Fruit fly (Drosophila melanogaster) whole organism, embryonic: ENCODE results near the gene CG7164.

Experiments used
- Aef1 ChIP-seq: fragments of 200-800 bp; sonication (Bioruptor generic); IDR thresholded peaks from 3 replicates; pipeline ENCODE4 v1.3.6; 2022; ENCODE audit warnings: missing biosample characterization, missing genetic modification characterization
- Atf-2 ChIP-seq: fragments of 200-800 bp; sonication (Bioruptor generic); optimal IDR thresholded peaks from 2 replicates; lab custom pipeline; 2016; ENCODE audit warnings: missing biosample characterization, missing genetic modification characterization
- B-H1 ChIP-seq: fragments of 200-800 bp; sonication (Bioruptor generic); IDR thresholded peaks from 3 replicates; pipeline ENCODE4 v1.3.6; 2022; ENCODE audit warnings: missing biosample characterization, missing genetic modification characterization
- CG10147 ChIP-seq: fragments of 200-800 bp; sonication (Bioruptor generic); optimal IDR thresholded peaks from 2 replicates; lab custom pipeline; 2019; ENCODE audit warnings: missing biosample characterization, mild to moderate bottlenecking, missing genetic modification characterization, moderate library complexity
- CG1024 ChIP-seq: fragments of 200-800 bp; sonication (Bioruptor generic); IDR thresholded peaks from 2 replicates; pipeline ENCODE4 v1.3.6; 2022; ENCODE audit warnings: missing biosample characterization, missing genetic modification characterization
- CG10321 ChIP-seq: fragments of 200-800 bp; sonication (Bioruptor generic); IDR thresholded peaks from 2 replicates; pipeline ENCODE4 v1.3.6; 2022; ENCODE audit warnings: missing biosample characterization, missing genetic modification characterization
- CG11247 ChIP-seq: fragments of 200-800 bp; sonication (Bioruptor generic); IDR thresholded peaks from 2 replicates; pipeline ENCODE4 v1.3.6; 2022; ENCODE audit warnings: missing biosample characterization, missing genetic modification characterization
- CG11456 ChIP-seq: fragments of 200-800 bp; sonication (Bioruptor generic); IDR thresholded peaks from 3 replicates; pipeline ENCODE4 v1.3.6; 2022; ENCODE audit warnings: missing biosample characterization, missing genetic modification characterization
- CG12155 ChIP-seq: fragments of 200-800 bp; sonication (Bioruptor generic); optimal IDR thresholded peaks from 3 replicates; lab custom pipeline; 2016; ENCODE audit warnings: missing biosample characterization, missing genetic modification characterization
- CG14965 ChIP-seq: fragments of 200-800 bp; sonication (Bioruptor generic); optimal IDR thresholded peaks from 2 replicates; lab custom pipeline; 2016; ENCODE audit warnings: missing biosample characterization, missing genetic modification characterization, borderline replicate concordance
- CG15696 ChIP-seq: fragments of 200-800 bp; sonication (Bioruptor generic); optimal IDR thresholded peaks from 2 replicates; lab custom pipeline; 2019; ENCODE audit warnings: missing biosample characterization, mild to moderate bottlenecking, missing genetic modification characterization, moderate library complexity
- CG1792 ChIP-seq: fragments of 200-800 bp; sonication (Bioruptor generic); optimal IDR thresholded peaks from 2 replicates; lab custom pipeline; 2016; ENCODE audit warnings: missing biosample characterization, missing genetic modification characterization
- CG30403 ChIP-seq: fragments of 200-800 bp; sonication (Bioruptor generic); optimal IDR thresholded peaks from 3 replicates; lab custom pipeline; 2016; ENCODE audit warnings: missing biosample characterization, missing genetic modification characterization
- CG33557 ChIP-seq: fragments of 200-800 bp; sonication (Bioruptor generic); optimal IDR thresholded peaks from 2 replicates; lab custom pipeline; 2019; ENCODE audit warnings: missing biosample characterization, mild to moderate bottlenecking, missing genetic modification characterization, moderate library complexity
- CG3847 ChIP-seq: fragments of 200-800 bp; sonication (Bioruptor generic); IDR thresholded peaks from 2 replicates; pipeline ENCODE4 v1.3.6; 2022; ENCODE audit warnings: missing biosample characterization, missing genetic modification characterization
- CG4404 ChIP-seq: fragments of 200-800 bp; sonication (Bioruptor generic); IDR thresholded peaks from 2 replicates; pipeline ENCODE4 v1.3.6; 2022; ENCODE audit warnings: missing biosample characterization, missing genetic modification characterization
- CG6272 ChIP-seq: fragments of 200-800 bp; sonication (Bioruptor generic); IDR thresholded peaks from 2 replicates; pipeline ENCODE4 v1.3.6; 2022; ENCODE audit warnings: missing biosample characterization, missing genetic modification characterization
- CG7556 ChIP-seq: fragments of 200-800 bp; sonication (Bioruptor generic); optimal IDR thresholded peaks from 2 replicates; lab custom pipeline; 2017; ENCODE audit warnings: missing biosample characterization, mild to moderate bottlenecking, missing genetic modification characterization
- CG7987 ChIP-seq: fragments of 200-800 bp; sonication (Bioruptor generic); optimal IDR thresholded peaks from 2 replicates; lab custom pipeline; 2018; ENCODE audit warnings: missing biosample characterization, mild to moderate bottlenecking, missing genetic modification characterization, moderate library complexity
- CG8281 ChIP-seq: fragments of 200-800 bp; sonication (Bioruptor generic); optimal IDR thresholded peaks from 2 replicates; lab custom pipeline; 2018; ENCODE audit warnings: missing biosample characterization, mild to moderate bottlenecking, missing genetic modification characterization, moderate library complexity
- CG8765 ChIP-seq: fragments of 200-800 bp; sonication (Bioruptor generic); IDR thresholded peaks from 2 replicates; pipeline ENCODE4 v1.3.6; 2022; ENCODE audit warnings: missing biosample characterization, missing genetic modification characterization
- CG9215 ChIP-seq: fragments of 200-800 bp; sonication (Bioruptor generic); IDR thresholded peaks from 2 replicates; pipeline ENCODE4 v1.3.6; 2022; ENCODE audit warnings: missing biosample characterization, missing genetic modification characterization
- CG9727 ChIP-seq: fragments of 200-800 bp; sonication (Bioruptor generic); optimal IDR thresholded peaks from 3 replicates; lab custom pipeline; 2017; ENCODE audit warnings: missing biosample characterization, mild to moderate bottlenecking, missing genetic modification characterization
- Dad ChIP-seq: fragments of 200-800 bp; sonication (Bioruptor generic); optimal IDR thresholded peaks from 3 replicates; lab custom pipeline; 2016; ENCODE audit warnings: missing biosample characterization, missing genetic modification characterization
- Deaf1 ChIP-seq: fragments of 200-800 bp; optimal IDR thresholded peaks from 3 replicates; lab custom pipeline; 2019; ENCODE audit warnings: missing biosample characterization, mild to moderate bottlenecking, missing genetic modification characterization, moderate library complexity
- Hmx ChIP-seq: fragments of 200-800 bp; sonication (Bioruptor generic); optimal IDR thresholded peaks from 2 replicates; lab custom pipeline; 2016; ENCODE audit warnings: missing biosample characterization, missing genetic modification characterization
- Med ChIP-seq: fragments of 200-800 bp; sonication (Bioruptor generic); peaks from one replicate; lab custom pipeline; 2016; ENCODE audit warnings: missing biosample characterization, missing genetic modification characterization, mild to moderate bottlenecking, inconsistent platforms, moderate library complexity
- NK7.1 ChIP-seq: fragments of 200-800 bp; sonication (Bioruptor generic); optimal IDR thresholded peaks from 3 replicates; lab custom pipeline; 2016; ENCODE audit warnings: missing biosample characterization, missing genetic modification characterization
- Opbp ChIP-seq: fragments of 200-800 bp; sonication (Bioruptor generic); IDR thresholded peaks from 3 replicates; pipeline ENCODE4 v1.3.6; 2022; ENCODE audit warnings: missing biosample characterization, missing genetic modification characterization; ENCODE audit not compliant: partially characterized antibody
- Stat92E ChIP-seq, 3 experiments: fragments of >200 bp in 2 of 3; fragments of 200-800 bp in 1 of 3; sonication (Bioruptor generic) in 1 of 3; optimal IDR thresholded peaks; 2 replicates each; lab custom pipeline; 2017 to 2019; ENCODE audit warnings: missing biosample characterization in 3 of 3, missing genetic modification characterization in 3 of 3, mild to moderate bottlenecking in 1 of 3, moderate library complexity in 1 of 3
- ase ChIP-seq: fragments of 200-800 bp; sonication (Bioruptor generic); IDR thresholded peaks from 3 replicates; pipeline ENCODE4 v1.3.6; 2022; ENCODE audit warnings: missing biosample characterization, missing genetic modification characterization
- bbx ChIP-seq: fragments of 200-800 bp; sonication (Bioruptor generic); IDR thresholded peaks from 2 replicates; pipeline ENCODE4 v1.3.6; 2022; ENCODE audit warnings: missing biosample characterization, missing genetic modification characterization; ENCODE audit not compliant: partially characterized antibody
- chif ChIP-seq, 2 experiments: fragments of 200-800 bp; sonication (Bioruptor generic); optimal IDR thresholded peaks; 3 replicates each; lab custom pipeline; 2016; ENCODE audit warnings: missing biosample characterization in 2 of 2, missing genetic modification characterization in 2 of 2
- crp ChIP-seq, 2 experiments: fragments of 200-800 bp; sonication (Bioruptor generic); optimal IDR thresholded peaks; 2 replicates in 1 of 2; 3 replicates in 1 of 2; lab custom pipeline; 2017; ENCODE audit warnings: missing biosample characterization in 2 of 2, missing genetic modification characterization in 2 of 2, mild to moderate bottlenecking in 1 of 2, moderate library complexity in 1 of 2
- dpn ChIP-seq, 2 experiments: fragments of 200-800 bp; sonication (Bioruptor generic); optimal IDR thresholded peaks; 3 replicates each; lab custom pipeline; 2016; ENCODE audit warnings: missing biosample characterization in 2 of 2, missing genetic modification characterization in 2 of 2
- eve ChIP-seq, 2 experiments: fragments of >200 bp; optimal IDR thresholded peaks; 2 replicates each; lab custom pipeline; 2017; ENCODE audit warnings: missing biosample characterization in 2 of 2, missing genetic modification characterization in 2 of 2
- gt ChIP-seq: fragments of 200-800 bp; sonication (Bioruptor generic); IDR thresholded peaks from 2 replicates; pipeline ENCODE4 v1.3.6; 2022; ENCODE audit warnings: missing biosample characterization, missing genetic modification characterization
- h ChIP-seq: fragments of >200 bp; optimal IDR thresholded peaks from 2 replicates; lab custom pipeline; 2017
- jing ChIP-seq: fragments of 200-800 bp; sonication (Bioruptor generic); optimal IDR thresholded peaks from 2 replicates; lab custom pipeline; 2018; ENCODE audit warnings: missing biosample characterization, mild to moderate bottlenecking, missing genetic modification characterization
- kni ChIP-seq: fragments of 200-800 bp; sonication (Bioruptor generic); optimal IDR thresholded peaks from 3 replicates; lab custom pipeline; 2017; ENCODE audit warnings: mild to moderate bottlenecking, missing biosample characterization, missing genetic modification reagents, missing genetic modification characterization
- nerfin-1 ChIP-seq: fragments of 200-800 bp; sonication (Bioruptor generic); optimal IDR thresholded peaks from 3 replicates; lab custom pipeline; 2019; ENCODE audit warnings: missing biosample characterization, mild to moderate bottlenecking, missing genetic modification characterization, moderate library complexity
- onecut ChIP-seq: fragments of 200-800 bp; sonication (Bioruptor generic); IDR thresholded peaks from 2 replicates; pipeline ENCODE4 v1.3.6; 2022; ENCODE audit warnings: missing biosample characterization, missing genetic modification characterization
- p53 ChIP-seq: fragments of 200-800 bp; sonication (Bioruptor generic); optimal IDR thresholded peaks from 2 replicates; lab custom pipeline; 2016; ENCODE audit warnings: missing biosample characterization, missing genetic modification characterization
- pan ChIP-seq, 4 experiments: fragments of >200 bp in 3 of 4; fragments of 200-800 bp in 1 of 4; sonication (Bioruptor generic) in 1 of 4; optimal IDR thresholded peaks in 3 of 4; IDR thresholded peaks in 1 of 4; 2 replicates each; pipeline versions ENCODE4 v1.3.6 to Lab custom; 2017 to 2022; ENCODE audit warnings: missing biosample characterization in 2 of 4, missing genetic modification characterization in 2 of 4, mixed read lengths in 1 of 4
- peb ChIP-seq: fragments of 200-800 bp; sonication (Bioruptor generic); IDR thresholded peaks from 2 replicates; pipeline ENCODE4 v1.3.6; 2022; ENCODE audit warnings: missing biosample characterization, missing genetic modification characterization
- shn ChIP-seq: fragments of 200-800 bp; sonication (Bioruptor generic); optimal IDR thresholded peaks from 3 replicates; lab custom pipeline; 2016; ENCODE audit warnings: missing biosample characterization, missing genetic modification characterization
- sim ChIP-seq: fragments of 200-800 bp; sonication (Bioruptor generic); IDR thresholded peaks from 2 replicates; pipeline ENCODE4 v1.3.6; 2022; ENCODE audit warnings: missing biosample characterization, missing genetic modification characterization
- so ChIP-seq: fragments of 200-800 bp; sonication (Bioruptor generic); IDR thresholded peaks from 3 replicates; pipeline ENCODE4 v1.3.6; 2022; ENCODE audit warnings: missing biosample characterization, missing genetic modification characterization
- unpg ChIP-seq: fragments of 200-800 bp; sonication (Bioruptor generic); optimal IDR thresholded peaks from 3 replicates; lab custom pipeline; 2018; ENCODE audit warnings: missing biosample characterization, mild to moderate bottlenecking, missing genetic modification characterization, moderate library complexity

Gene CG7164

dm6 chr2L:7799804-7800433, 18.7 kb downstream of the CG7164 start, which contains the start of the genes Herp and r2d2 (continued):
- TF ChIP-seq Opbp (GFP tag; lab: Robert Waterston, UW), result peak; percentile 63; the same call in 1 of the 3 replicates
- peak; percentile 87 for TF ChIP-seq nerfin-1 (tag; lab: Kevin White, UChicago)
- peak; percentile 90 to 93 for TF ChIP-seq chif (GFP tag; optimal IDR thresholded peaks at IDR 0.05; lab: Kevin White, UChicago)
- TF ChIP-seq CG11456 (GFP tag; lab: Robert Waterston, UW), result peak; percentile 88
- peak; percentile 63 for TF ChIP-seq bbx (GFP tag; lab: Robert Waterston, UW)
- TF ChIP-seq Atf-2 (GFP tag; lab: Kevin White, UChicago), result peak; percentile 92
- peak; percentile 87 for TF ChIP-seq CG7556 (GFP tag; lab: Kevin White, UChicago)
- TF ChIP-seq pan (optimal IDR thresholded peaks at IDR 0.05; lab: Kevin White, UChicago), result no peak
- peak in 1 of 2 experiments; percentile 84 for TF ChIP-seq pan (GFP tag; optimal IDR thresholded peaks at IDR 0.05 in 1 of 2, IDR thresholded peaks at IDR 0.05 in 1 of 2)
- TF ChIP-seq CG11247 (GFP tag; lab: Robert Waterston, UW), result peak; percentile 86
- TF ChIP-seq CG3847 (GFP tag; lab: Robert Waterston, UW), result peak; percentile 92
- TF ChIP-seq eve (GFP tag; optimal IDR thresholded peaks at IDR 0.05; lab: Kevin White, UChicago), result peak in 1 of 2 experiments; percentile 88
- TF ChIP-seq unpg (GFP tag; lab: Kevin White, UChicago), result peak; percentile 85
- TF ChIP-seq NK7.1 (GFP tag; lab: Kevin White, UChicago), result peak; percentile 91
- TF ChIP-seq ase, result peak; percentile 73; the same call in 2 of the 3 replicates
- TF ChIP-seq onecut (GFP tag; lab: Robert Waterston, UW), result peak; percentile 86
- peak; percentile 83 for TF ChIP-seq CG8765 (GFP tag; lab: Robert Waterston, UW)
- peak; percentile 91 for TF ChIP-seq Dad (GFP tag; lab: Kevin White, UChicago)
- TF ChIP-seq CG10147 (GFP tag; lab: Kevin White, UChicago), result peak; percentile 86
- TF ChIP-seq Hmx (GFP tag; lab: Kevin White, UChicago), result peak; percentile 83
- TF ChIP-seq CG12155, result peak; percentile 87
- TF ChIP-seq CG14965 (GFP tag; lab: Kevin White, UChicago), result peak; percentile 54
- peak; percentile 90 for TF ChIP-seq CG9727
- no peak; the same call in 1 of the 2 replicates for TF ChIP-seq gt (GFP tag; lab: Robert Waterston, UW)
- TF ChIP-seq Stat92E (GFP tag; optimal IDR thresholded peaks at IDR 0.05; lab: Kevin White, UChicago), result peak in 1 of 3 experiments; percentile 66
- TF ChIP-seq dpn (GFP tag; optimal IDR thresholded peaks at IDR 0.05; lab: Kevin White, UChicago), result peak; percentile 93 to 96
- TF ChIP-seq CG4404 (GFP tag; lab: Robert Waterston, UW), result peak; percentile 90
- TF ChIP-seq CG1792, result peak; percentile 91
- TF ChIP-seq peb, result peak; percentile 88
- peak; percentile 90 for TF ChIP-seq CG9215
- TF ChIP-seq h (lab: Kevin White, UChicago), result no peak
- peak; percentile 70 for TF ChIP-seq jing (GFP tag; lab: Kevin White, UChicago)
- peak; percentile 60; the same call in 1 of the 3 replicates for TF ChIP-seq B-H1 (GFP tag; lab: Robert Waterston, UW)
- peak; percentile 84 for TF ChIP-seq CG8281 (tag; lab: Kevin White, UChicago)
- peak in 1 of 2 experiments; percentile 75 for TF ChIP-seq crp (GFP tag; optimal IDR thresholded peaks at IDR 0.05; lab: Kevin White, UChicago)
- peak; percentile 84 for TF ChIP-seq CG6272 (GFP tag; lab: Robert Waterston, UW)
- TF ChIP-seq CG10321, result 0 out of 2 replicates have a peak, but pooled peaks have one; percentile 24
- TF ChIP-seq Med (GFP tag; lab: Kevin White, UChicago), result peak; percentile 99
- peak; percentile 96 for TF ChIP-seq shn (GFP tag; lab: Kevin White, UChicago)
- TF ChIP-seq sim (GFP tag; lab: Robert Waterston, UW), result no peak
- peak; percentile 92 for TF ChIP-seq p53 (GFP tag; lab: Kevin White, UChicago)
- peak; percentile 91 for TF ChIP-seq CG15696 (tag; lab: Kevin White, UChicago)
- peak; percentile 66 for TF ChIP-seq Deaf1 (tag; lab: Kevin White, UChicago)
- TF ChIP-seq Aef1, result peak; percentile 91
- TF ChIP-seq so (GFP tag; lab: Robert Waterston, UW), result peak; percentile 91
- peak; percentile 91 for TF ChIP-seq kni
- TF ChIP-seq CG1024 (GFP tag; lab: Robert Waterston, UW), result no peak
- TF ChIP-seq CG30403, result peak; percentile 96
- TF ChIP-seq CG33557 (GFP tag; lab: Kevin White, UChicago), result peak; percentile 87
- TF ChIP-seq CG7987 (GFP tag; lab: Kevin White, UChicago), result peak; percentile 82
